Worm (Caenorhabditis elegans) whole organism, L4 larva: ENCODE measurements around the gene inpp-1.

Experiments
- F37D6.2 ChIP-seq: sonication (generic microtip); optimal IDR thresholded peaks from 2 replicates; lab custom pipeline; 2016; ENCODE audit warnings: mild to moderate bottlenecking, missing genetic modification characterization, missing compliant biosample characterization
- F49E8.2 ChIP-seq: sonication (generic microtip); optimal IDR thresholded peaks from 2 replicates; lab custom pipeline; 2016; ENCODE audit warnings: missing compliant biosample characterization, mild to moderate bottlenecking, missing genetic modification characterization, borderline replicate concordance
- R02D3.7 ChIP-seq: fragments of 150-350 bp; sonication (generic microtip); optimal IDR thresholded peaks from 3 replicates; lab custom pipeline; 2014; ENCODE audit warnings: missing biosample characterization, missing genetic modification characterization
- Y105C5A.15 ChIP-seq: fragments of 200-800 bp; sonication (Bioruptor generic); IDR thresholded peaks from 2 replicates; pipeline ENCODE4 v1.3.6; 2022; ENCODE audit warnings: missing genetic modification characterization, missing compliant biosample characterization
- Y48G9A.11 ChIP-seq: fragments of 200-800 bp; sonication (Bioruptor generic); IDR thresholded peaks from 2 replicates; pipeline ENCODE4 v1.3.6; 2022; ENCODE audit warnings: missing genetic modification reagents, missing genetic modification characterization, missing compliant biosample characterization
- Y5F2A.4 ChIP-seq: fragments of 200-800 bp; sonication (Bioruptor generic); optimal IDR thresholded peaks from 2 replicates; lab custom pipeline; 2018; ENCODE audit warnings: mild to moderate bottlenecking, missing genetic modification characterization, missing compliant biosample characterization
- aha-1 ChIP-seq: fragments of 150-350 bp; peaks from one replicate; lab custom pipeline; 2014; ENCODE audit warnings: missing biosample characterization, missing genetic modification characterization
- aly-2 ChIP-seq: sonication (generic microtip); optimal IDR thresholded peaks from 2 replicates; lab custom pipeline; 2018; ENCODE audit warnings: missing biosample characterization, missing genetic modification characterization
- attf-4 ChIP-seq: sonication (generic microtip); optimal IDR thresholded peaks from 3 replicates; lab custom pipeline; 2017; ENCODE audit warnings: missing biosample characterization, missing genetic modification characterization
- ceh-62 ChIP-seq: sonication (generic microtip); optimal IDR thresholded peaks from 2 replicates; lab custom pipeline; 2017; ENCODE audit warnings: missing biosample characterization, missing genetic modification characterization
- ceh-82 ChIP-seq: sonication (generic microtip); optimal IDR thresholded peaks from 2 replicates; lab custom pipeline; 2017; ENCODE audit warnings: missing biosample characterization, missing genetic modification characterization
- ces-1 ChIP-seq: fragments of 150-350 bp; sonication (generic microtip); optimal IDR thresholded peaks from 4 replicates; lab custom pipeline; 2014; ENCODE audit warnings: missing biosample characterization, missing genetic modification reagents, missing genetic modification characterization
- cey-2 ChIP-seq: sonication (generic microtip); optimal IDR thresholded peaks from 3 replicates; lab custom pipeline; 2017; ENCODE audit warnings: missing genetic modification characterization, mild to moderate bottlenecking, missing compliant biosample characterization, antibody characterized with exemption, borderline replicate concordance; ENCODE audit not compliant: insufficient read depth
- dmd-6 ChIP-seq: fragments of 200-800 bp; sonication (Bioruptor generic); IDR thresholded peaks from 2 replicates; pipeline ENCODE4 v1.3.6; 2022; ENCODE audit warnings: missing genetic modification reagents, missing genetic modification characterization, missing compliant biosample characterization
- dmd-8 ChIP-seq: fragments of 200-800 bp; sonication (Bioruptor generic); IDR thresholded peaks from 2 replicates; pipeline ENCODE4 v1.3.6; 2022; ENCODE audit warnings: missing genetic modification characterization, missing compliant biosample characterization
- dmd-9 ChIP-seq: fragments of 200-800 bp; sonication (Bioruptor generic); IDR thresholded peaks from 2 replicates; pipeline ENCODE4 v1.3.6; 2022; ENCODE audit warnings: missing genetic modification reagents, missing genetic modification characterization, missing compliant biosample characterization
- dpl-1 ChIP-seq: fragments of 150-350 bp; optimal IDR thresholded peaks from 2 replicates; lab custom pipeline; 2014; ENCODE audit warnings: missing biosample characterization, missing genetic modification reagents, missing genetic modification characterization
- duxl-1 ChIP-seq: sonication (generic microtip); optimal IDR thresholded peaks from 2 replicates; lab custom pipeline; 2016; ENCODE audit warnings: mild to moderate bottlenecking, missing genetic modification characterization, moderate library complexity, missing compliant biosample characterization; ENCODE audit not compliant: poor library complexity
- egl-27 ChIP-seq: sonication (generic microtip); optimal IDR thresholded peaks from 3 replicates; lab custom pipeline; 2017; ENCODE audit warnings: missing biosample characterization, missing genetic modification reagents, missing genetic modification characterization
- egl-43 ChIP-seq: fragments of 200-800 bp; sonication (Bioruptor generic); IDR thresholded peaks from 2 replicates; pipeline ENCODE4 v1.3.6; 2022; ENCODE audit warnings: missing genetic modification reagents, missing genetic modification characterization, missing compliant biosample characterization
- fos-1 ChIP-seq: fragments of 150-350 bp; optimal IDR thresholded peaks from 2 replicates; lab custom pipeline; 2014; ENCODE audit warnings: missing biosample characterization, missing genetic modification characterization
- hlh-11 ChIP-seq: fragments of 200-800 bp; sonication (Bioruptor generic); optimal IDR thresholded peaks from 2 replicates; lab custom pipeline; 2018; ENCODE audit warnings: mild to moderate bottlenecking, missing genetic modification characterization, missing compliant biosample characterization
- lin-13 ChIP-seq: fragments of 150-350 bp; optimal IDR thresholded peaks from 2 replicates; lab custom pipeline; 2014; ENCODE audit warnings: missing biosample characterization, missing genetic modification reagents, missing genetic modification characterization
- lin-39 ChIP-seq: fragments of 150-350 bp; optimal IDR thresholded peaks from 2 replicates; lab custom pipeline; 2014; ENCODE audit warnings: missing biosample characterization, missing genetic modification reagents, missing genetic modification characterization
- lsy-2 ChIP-seq, 2 experiments: fragments of 150-350 bp in 1 of 2; sonication (generic microtip) in 1 of 2; optimal IDR thresholded peaks; 2 replicates each; lab custom pipeline; 2014 to 2017; ENCODE audit warnings: missing biosample characterization in 2 of 2, missing genetic modification characterization in 2 of 2
- madf-5 ChIP-seq, 2 experiments: fragments of 200-800 bp; sonication (Bioruptor generic); IDR thresholded peaks; 2 replicates each; pipeline ENCODE4 v1.3.6; 2022; ENCODE audit warnings: missing compliant biosample characterization in 2 of 2, missing genetic modification characterization in 2 of 2
- mdl-1 ChIP-seq, 2 experiments: fragments of 150-350 bp in 1 of 2; sonication (generic microtip) in 1 of 2; optimal IDR thresholded peaks; 2 replicates each; lab custom pipeline; 2014 to 2017; ENCODE audit warnings: missing biosample characterization in 2 of 2, missing genetic modification characterization in 2 of 2
- mdt-29 ChIP-seq: fragments of 200-800 bp; sonication (Bioruptor generic); IDR thresholded peaks from 2 replicates; pipeline ENCODE4 v1.3.6; 2022; ENCODE audit warnings: missing genetic modification reagents, missing genetic modification characterization, missing compliant biosample characterization
- mep-1 ChIP-seq: fragments of 150-350 bp; sonication (generic microtip); optimal IDR thresholded peaks from 3 replicates; lab custom pipeline; 2014; ENCODE audit warnings: missing biosample characterization, missing genetic modification characterization
- mes-2 ChIP-seq: sonication (generic microtip); optimal IDR thresholded peaks from 2 replicates; lab custom pipeline; 2016; ENCODE audit warnings: missing genotype, mild to moderate bottlenecking, missing genetic modification characterization, missing compliant biosample characterization; ENCODE audit not compliant: poor library complexity, severe bottlenecking
- mxl-2 ChIP-seq: fragments of 200-800 bp; sonication (Bioruptor generic); conservative IDR thresholded peaks from 2 replicates; pipeline ENCODE4 v1.3.6; 2022; ENCODE audit warnings: missing genetic modification reagents, missing genetic modification characterization, missing compliant biosample characterization
- nhr-10 ChIP-seq: fragments of 150-350 bp; optimal IDR thresholded peaks from 2 replicates; lab custom pipeline; 2014; ENCODE audit warnings: missing biosample characterization, missing genetic modification characterization
- nhr-11 ChIP-seq: fragments of 150-350 bp; optimal IDR thresholded peaks from 2 replicates; lab custom pipeline; 2014; ENCODE audit warnings: missing biosample characterization, missing genetic modification characterization
- nhr-237 ChIP-seq: sonication (generic microtip); optimal IDR thresholded peaks from 2 replicates; lab custom pipeline; 2017; ENCODE audit warnings: missing biosample characterization, missing genetic modification characterization
- nhr-25 ChIP-seq: sonication (generic microtip); optimal IDR thresholded peaks from 2 replicates; lab custom pipeline; 2017; ENCODE audit warnings: missing genetic modification characterization, mild to moderate bottlenecking, missing compliant biosample characterization, antibody characterized with exemption, moderate library complexity, borderline replicate concordance; ENCODE audit not compliant: insufficient read depth
- nhr-28 ChIP-seq: fragments of 150-350 bp; optimal IDR thresholded peaks from 2 replicates; lab custom pipeline; 2014; ENCODE audit warnings: missing biosample characterization, missing genetic modification characterization
- nhr-42 ChIP-seq: fragments of 200-800 bp; sonication (Bioruptor generic); IDR thresholded peaks from 2 replicates; pipeline ENCODE4 v1.3.6; 2022; ENCODE audit warnings: missing genetic modification characterization, missing compliant biosample characterization
- nhr-48 ChIP-seq: sonication (generic microtip); optimal IDR thresholded peaks from 2 replicates; lab custom pipeline; 2016; ENCODE audit warnings: mild to moderate bottlenecking, missing genetic modification characterization, missing compliant biosample characterization
- nhr-76 ChIP-seq: fragments of 150-350 bp; optimal IDR thresholded peaks from 2 replicates; lab custom pipeline; 2014; ENCODE audit warnings: missing biosample characterization, missing genetic modification characterization
- pha-4 ChIP-seq, 2 experiments: fragments of 150-350 bp in 1 of 2; fragments of 200-800 bp in 1 of 2; sonication (Bioruptor generic) in 1 of 2; IDR thresholded peaks in 1 of 2; optimal IDR thresholded peaks in 1 of 2; 2 replicates each; pipeline versions ENCODE4 v1.3.6 to Lab custom; 2014 to 2022; ENCODE audit warnings: missing genetic modification characterization in 2 of 2, missing genetic modification reagents in 2 of 2, missing biosample characterization in 1 of 2, missing compliant biosample characterization in 1 of 2
- rbr-2 ChIP-seq: sonication (generic microtip); optimal IDR thresholded peaks from 2 replicates; lab custom pipeline; 2016; ENCODE audit warnings: missing genotype, missing genetic modification characterization, missing compliant biosample characterization
- sdz-12 ChIP-seq: fragments of 200-800 bp; sonication (Bioruptor generic); optimal IDR thresholded peaks from 2 replicates; lab custom pipeline; 2018; ENCODE audit warnings: mild to moderate bottlenecking, missing genetic modification characterization, missing compliant biosample characterization
- set-16 ChIP-seq: fragments of 200-800 bp; sonication (Bioruptor generic); IDR thresholded peaks from 2 replicates; pipeline ENCODE4 v1.3.6; 2022; ENCODE audit warnings: missing genetic modification reagents, missing genetic modification characterization, missing compliant biosample characterization
- snpc-1.2 ChIP-seq: fragments of 200-800 bp; sonication (Bioruptor generic); IDR thresholded peaks from 2 replicates; pipeline ENCODE4 v1.3.6; 2022; ENCODE audit warnings: missing genetic modification reagents, missing genetic modification characterization, missing compliant biosample characterization
- snpc-4 ChIP-seq: fragments of 150-350 bp; optimal IDR thresholded peaks from 2 replicates; lab custom pipeline; 2014; ENCODE audit warnings: missing biosample characterization, missing genetic modification characterization
- spr-1 ChIP-seq: sonication (generic microtip); optimal IDR thresholded peaks from 2 replicates; lab custom pipeline; 2016; ENCODE audit warnings: mild to moderate bottlenecking, missing genetic modification characterization, missing compliant biosample characterization
- unc-39 ChIP-seq: sonication (generic microtip); optimal IDR thresholded peaks from 2 replicates; lab custom pipeline; 2017; ENCODE audit warnings: missing biosample characterization, missing genetic modification characterization
- zip-11 ChIP-seq: fragments of 200-800 bp; sonication (Bioruptor generic); IDR thresholded peaks from 2 replicates; pipeline ENCODE4 v1.3.6; 2022; ENCODE audit warnings: missing genetic modification characterization, missing compliant biosample characterization
- zip-2 ChIP-seq: fragments of 150-350 bp; optimal IDR thresholded peaks from 2 replicates; lab custom pipeline; 2014; ENCODE audit warnings: missing biosample characterization, missing genetic modification characterization
- ztf-11 ChIP-seq: fragments of 150-350 bp; optimal IDR thresholded peaks from 2 replicates; lab custom pipeline; 2014; ENCODE audit warnings: missing biosample characterization, missing genetic modification characterization

Gene inpp-1

ce11 chrIV:10821672-10822304 is 48.1 kb upstream of the inpp-1 start (continued):
- peak; percentile 75; the same call in 1 of the 2 replicates for TF ChIP-seq nhr-42 (GFP tag; lab: Robert Waterston, UW)
- TF ChIP-seq snpc-1.2: 0 out of 2 replicates have a peak, but pooled peaks have one; percentile 50
- TF ChIP-seq unc-39 (tag; lab: Kevin White, UChicago): no peak
- no peak for TF ChIP-seq ztf-11
- no peak for TF ChIP-seq fos-1
- TF ChIP-seq nhr-11 (tag; lab: Kevin White, UChicago): peak; percentile 93
- no peak for TF ChIP-seq zip-11
- TF ChIP-seq nhr-76 (tag; lab: Kevin White, UChicago): no peak
- TF ChIP-seq dpl-1 (GFP tag; lab: Kevin White, UChicago): peak; percentile 39
- peak; percentile 88 for TF ChIP-seq nhr-10 (tag; lab: Kevin White, UChicago)
- TF ChIP-seq lin-39: no peak
- no peak for TF ChIP-seq Y5F2A.4 (GFP tag; lab: Kevin White, UChicago)
- TF ChIP-seq duxl-1 (tag; lab: Kevin White, UChicago): no peak
- peak; percentile 64 for TF ChIP-seq lin-13
- TF ChIP-seq pha-4 (GFP tag; IDR thresholded peaks at IDR 0.05; lab: Robert Waterston, UW): no peak; the same call in 1 of the 2 replicates
- peak; percentile 88 for TF ChIP-seq pha-4 (tag; optimal IDR thresholded peaks at IDR 0.05; lab: Kevin White, UChicago)
- no peak for TF ChIP-seq ceh-62 (tag; lab: Kevin White, UChicago)
- TF ChIP-seq zip-2: no peak
- peak; percentile 46; the same call in 1 of the 2 replicates for TF ChIP-seq dmd-8 (GFP tag; lab: Robert Waterston, UW)
- TF ChIP-seq rbr-2 (tag; lab: Kevin White, UChicago): peak; percentile 94
- TF ChIP-seq cey-2: no peak
- peak; percentile 71 for TF ChIP-seq F37D6.2
- peak; percentile 61 for TF ChIP-seq spr-1 (tag; lab: Kevin White, UChicago)
- peak; percentile 78 for TF ChIP-seq nhr-48 (tag; lab: Kevin White, UChicago)
- peak; percentile 96 for TF ChIP-seq nhr-28
- peak; percentile 100 for TF ChIP-seq aha-1 (tag; lab: Kevin White, UChicago)
- no peak for TF ChIP-seq attf-4 (tag; lab: Kevin White, UChicago)
- peak; percentile 93 for TF ChIP-seq hlh-11 (tag; lab: Kevin White, UChicago)
- TF ChIP-seq set-16 (GFP tag; lab: Robert Waterston, UW): peak; percentile 61
- TF ChIP-seq sdz-12 (GFP tag; lab: Kevin White, UChicago): no peak
- TF ChIP-seq lsy-2 (tag; optimal IDR thresholded peaks at IDR 0.05; lab: Kevin White, UChicago): peak; percentile 76 to 80
- peak; percentile 96 for TF ChIP-seq mep-1 (tag; lab: Kevin White, UChicago)
- TF ChIP-seq mdt-29 (GFP tag; lab: Robert Waterston, UW): no peak
- peak; percentile 92 for TF ChIP-seq nhr-25 (tag; lab: Kevin White, UChicago)
- TF ChIP-seq nhr-237: no peak
- no peak for TF ChIP-seq egl-27 (tag; lab: Kevin White, UChicago)
- no peak; a peak in 1 of 4 replicates for TF ChIP-seq madf-5 (GFP tag; IDR thresholded peaks at IDR 0.05; lab: Robert Waterston, UW)
- no peak for TF ChIP-seq R02D3.7 (tag; lab: Kevin White, UChicago)
- TF ChIP-seq Y48G9A.11: no peak
- 0 out of 2 replicates have a peak, but pooled peaks have one; percentile 27 for TF ChIP-seq egl-43 (GFP tag; lab: Robert Waterston, UW)
- no peak for TF ChIP-seq ceh-82 (tag; lab: Kevin White, UChicago)
- TF ChIP-seq mxl-2 (GFP tag; lab: Robert Waterston, UW): no peak
- no peak for TF ChIP-seq dmd-9
- peak; percentile 81 for TF ChIP-seq mes-2 (tag; lab: Kevin White, UChicago)
- TF ChIP-seq snpc-4: no peak
- TF ChIP-seq mdl-1 (tag; optimal IDR thresholded peaks at IDR 0.05; lab: Kevin White, UChicago): peak; percentile 63 to 89
- TF ChIP-seq F49E8.2: no peak
- no peak for TF ChIP-seq aly-2 (tag; lab: Kevin White, UChicago)
- no peak for TF ChIP-seq Y105C5A.15 (GFP tag; lab: Robert Waterston, UW)
- peak; percentile 74 for TF ChIP-seq dmd-6 (GFP tag; lab: Robert Waterston, UW)
- no peak for TF ChIP-seq ces-1
